Worm (Caenorhabditis elegans) whole organism, midembryonic: ENCODE results near the gene ubc-24.

ENCODE experiments used
- T22C8.4 ChIP-seq: fragments of 200-800 bp; sonication (Bioruptor generic); IDR thresholded peaks from 2 replicates; pipeline ENCODE4 v1.3.6; 2022; ENCODE audit warnings: missing genetic modification characterization, missing compliant biosample characterization
- cog-1 ChIP-seq: sonication (generic microtip); optimal IDR thresholded peaks from 2 replicates; lab custom pipeline; 2016; ENCODE audit warnings: missing genetic modification characterization, missing compliant biosample characterization
- flt-1 ChIP-seq: fragments of 200-800 bp; sonication (Bioruptor generic); IDR thresholded peaks from 2 replicates; pipeline ENCODE4 v1.3.6; 2022; ENCODE audit warnings: missing genetic modification characterization, missing compliant biosample characterization
- klf-2 ChIP-seq: fragments of 200-800 bp; sonication (Bioruptor generic); conservative IDR thresholded peaks from 2 replicates; pipeline ENCODE4 v1.3.6; 2022; ENCODE audit warnings: missing genetic modification reagents, missing genetic modification characterization, missing compliant biosample characterization
- med-1 ChIP-seq: sonication (generic microtip); optimal IDR thresholded peaks from 2 replicates; lab custom pipeline; 2017; ENCODE audit warnings: missing genetic modification characterization, mild to moderate bottlenecking, missing compliant biosample characterization, antibody characterized with exemption, missing genetic modification reagents; ENCODE audit not compliant: insufficient read depth
- ref-1 ChIP-seq: fragments of 200-800 bp; sonication (Bioruptor generic); conservative IDR thresholded peaks from 2 replicates; pipeline ENCODE4 v1.3.6; 2022; ENCODE audit warnings: missing genetic modification reagents, missing genetic modification characterization, missing compliant biosample characterization
- tab-1 ChIP-seq: fragments of 200-800 bp; sonication (Bioruptor generic); IDR thresholded peaks from 2 replicates; pipeline ENCODE4 v1.3.6; 2022; ENCODE audit warnings: missing genetic modification characterization, missing compliant biosample characterization
- ztf-23 ChIP-seq: fragments of 200-800 bp; sonication (Bioruptor generic); IDR thresholded peaks from 2 replicates; pipeline ENCODE4 v1.3.6; 2022; ENCODE audit warnings: missing genetic modification reagents, missing genetic modification characterization, missing compliant biosample characterization
- ztf-29 ChIP-seq: fragments of 200-800 bp; sonication (Bioruptor generic); IDR thresholded peaks from 2 replicates; pipeline ENCODE4 v1.3.6; 2022; ENCODE audit warnings: missing genetic modification reagents, missing genetic modification characterization, missing compliant biosample characterization

The ubc-24 gene

DNA sequence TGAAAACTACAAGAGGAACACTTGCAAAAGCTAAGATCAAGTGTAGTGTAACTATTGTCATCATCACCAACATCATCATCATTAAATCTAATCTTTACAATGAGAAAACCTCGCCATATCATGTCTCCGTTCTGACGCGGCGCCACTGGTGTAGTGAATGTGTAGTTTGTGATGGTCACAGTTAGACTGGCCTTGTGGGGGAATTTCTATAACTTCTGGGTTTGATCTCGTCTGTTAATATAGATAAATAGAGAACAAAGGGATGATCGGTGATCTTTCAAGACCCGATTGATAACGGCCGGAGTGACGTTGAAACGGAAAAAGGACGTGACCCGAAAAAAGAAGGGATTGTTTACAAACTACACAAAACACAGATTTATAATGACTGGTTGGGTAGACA, 35.4 kb downstream of the ubc-24 start:
- TF ChIP-seq cog-1 (tag; lab: Kevin White, UChicago) (no peak), klf-2 (GFP tag; lab: Robert Waterston, UW) (no peak)

DNA sequence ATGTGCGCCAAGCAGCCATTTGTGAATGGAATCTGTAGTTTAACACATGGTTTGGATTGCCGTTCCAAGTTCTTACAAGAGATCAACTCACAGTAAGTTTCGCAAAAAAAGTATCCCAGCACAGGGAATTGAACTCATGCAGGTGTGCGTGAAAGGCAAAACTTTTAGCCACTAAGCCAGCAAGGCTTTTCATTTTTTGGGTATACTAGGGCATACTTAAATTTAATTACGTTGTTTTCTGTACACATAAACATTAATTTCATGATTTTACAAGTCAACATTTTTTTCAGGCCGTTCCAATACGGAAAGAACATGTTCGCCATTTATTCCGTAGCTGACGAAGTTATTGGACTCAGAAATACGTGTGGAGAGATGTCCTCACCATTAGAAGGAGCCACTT, 36.1 kb downstream of the ubc-24 start:
- TF ChIP-seq flt-1 (GFP tag; lab: Robert Waterston, UW) (no peak), klf-2 (GFP tag; lab: Robert Waterston, UW) (no peak), ref-1 (GFP tag; lab: Robert Waterston, UW) (no peak), T22C8.4 (GFP tag; lab: Robert Waterston, UW) (no peak), cog-1 (tag; lab: Kevin White, UChicago) (no peak), med-1 (GFP tag; lab: Kevin White, UChicago) (no peak), tab-1 (GFP tag; lab: Robert Waterston, UW) (no peak)

DNA sequence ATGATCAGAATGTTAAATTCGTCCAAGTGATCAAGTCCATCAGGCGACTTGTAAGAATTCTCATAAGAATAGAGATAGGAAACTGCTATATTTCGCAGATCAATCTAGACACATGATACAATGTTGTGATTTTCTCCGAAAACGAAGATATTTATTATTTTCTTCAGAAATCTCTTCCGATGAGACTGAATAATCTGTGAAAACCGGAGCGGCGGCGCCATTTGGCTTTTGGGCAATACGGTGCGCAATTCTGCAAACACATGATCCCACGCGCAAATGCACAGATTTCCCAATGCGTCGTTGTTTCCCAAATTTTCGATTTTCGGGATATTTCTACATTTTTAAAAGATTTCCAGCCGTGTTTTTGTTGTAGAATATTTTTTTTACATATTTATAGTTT, 36.8 kb downstream of the ubc-24 start:
- TF ChIP-seq T22C8.4 (GFP tag; lab: Robert Waterston, UW), result no peak
- no peak for TF ChIP-seq tab-1 (GFP tag; lab: Robert Waterston, UW)
- TF ChIP-seq cog-1 (tag; lab: Kevin White, UChicago), result no peak
- TF ChIP-seq ref-1 (GFP tag; lab: Robert Waterston, UW), result no peak
- TF ChIP-seq ztf-23, result no peak
- no peak for TF ChIP-seq flt-1 (GFP tag; lab: Robert Waterston, UW)
- no peak; the same call in 1 of the 2 replicates for TF ChIP-seq ztf-29 (GFP tag; lab: Robert Waterston, UW)
- TF ChIP-seq klf-2 (GFP tag; lab: Robert Waterston, UW), result no peak
- TF ChIP-seq med-1 (GFP tag; lab: Kevin White, UChicago), result no peak

DNA sequence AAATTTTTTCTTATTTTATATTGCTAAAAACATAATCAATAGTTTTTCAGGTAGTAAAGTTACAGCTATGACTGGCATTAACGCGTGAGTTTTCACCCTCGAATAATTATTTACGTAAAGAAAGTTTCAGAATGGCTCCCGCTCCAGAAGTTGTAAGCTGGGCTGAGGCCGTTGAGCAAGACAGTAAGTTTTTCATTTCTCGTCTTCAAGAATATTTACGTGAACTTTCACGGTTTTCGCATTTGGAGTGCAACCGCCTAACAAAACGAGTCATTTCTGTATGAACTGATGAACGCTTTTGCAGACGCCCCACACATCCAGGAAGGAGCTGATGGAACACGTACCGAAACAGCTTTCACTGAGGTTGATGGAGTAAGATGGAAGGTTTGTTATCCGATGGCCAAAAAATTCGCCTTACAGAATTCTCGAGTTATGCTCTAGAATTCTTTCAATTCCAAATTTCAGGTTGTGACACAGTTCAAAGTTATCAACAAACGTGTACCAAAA, 37.4 kb downstream of the ubc-24 start, which contains the start of gene eif-3.G:
Gene eif-3.G (plus strand): TSS at position 51 of the 507 bp plus-strand sequence.
- TF ChIP-seq klf-2 (GFP tag; lab: Robert Waterston, UW) (no peak), med-1 (GFP tag; lab: Kevin White, UChicago) (no peak), flt-1 (GFP tag; lab: Robert Waterston, UW) (no peak), ztf-29 (GFP tag; lab: Robert Waterston, UW) (no peak), ztf-23 (no peak), T22C8.4 (GFP tag; lab: Robert Waterston, UW) (no peak), cog-1 (tag; lab: Kevin White, UChicago) (no peak), tab-1 (GFP tag; lab: Robert Waterston, UW) (no peak), ref-1 (GFP tag; lab: Robert Waterston, UW) (no peak)

DNA sequence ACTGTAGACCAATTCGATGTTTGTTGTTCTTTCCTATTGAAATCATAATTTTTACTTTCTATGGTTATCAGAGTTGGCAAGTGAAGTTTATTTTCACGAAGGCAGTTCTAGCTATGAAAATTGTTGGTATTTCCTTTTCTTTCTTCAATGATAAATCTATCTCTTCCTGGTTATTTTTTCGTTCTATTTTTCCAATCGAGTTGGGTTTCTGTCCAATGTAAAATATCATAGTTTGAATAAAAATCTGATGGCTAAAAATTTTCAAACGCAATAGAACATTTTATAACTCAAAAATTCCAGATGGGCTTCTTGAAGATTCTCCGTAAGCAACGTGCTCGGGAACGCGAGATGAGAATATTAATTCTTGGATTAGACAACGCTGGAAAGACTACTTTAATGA, 38.6 kb downstream of the ubc-24 start, which contains the start of gene evl-20:
Gene evl-20 (plus strand): TSS at position 301 of the 400 bp plus-strand sequence.
- TF ChIP-seq tab-1 (GFP tag; lab: Robert Waterston, UW) (no peak), ztf-29 (GFP tag; lab: Robert Waterston, UW) (no peak), ref-1 (GFP tag; lab: Robert Waterston, UW) (no peak), cog-1 (tag; lab: Kevin White, UChicago) (no peak), flt-1 (GFP tag; lab: Robert Waterston, UW) (no peak), ztf-23 (no peak), T22C8.4 (GFP tag; lab: Robert Waterston, UW) (no peak), klf-2 (GFP tag; lab: Robert Waterston, UW) (no peak), med-1 (GFP tag; lab: Kevin White, UChicago) (no peak)

DNA sequence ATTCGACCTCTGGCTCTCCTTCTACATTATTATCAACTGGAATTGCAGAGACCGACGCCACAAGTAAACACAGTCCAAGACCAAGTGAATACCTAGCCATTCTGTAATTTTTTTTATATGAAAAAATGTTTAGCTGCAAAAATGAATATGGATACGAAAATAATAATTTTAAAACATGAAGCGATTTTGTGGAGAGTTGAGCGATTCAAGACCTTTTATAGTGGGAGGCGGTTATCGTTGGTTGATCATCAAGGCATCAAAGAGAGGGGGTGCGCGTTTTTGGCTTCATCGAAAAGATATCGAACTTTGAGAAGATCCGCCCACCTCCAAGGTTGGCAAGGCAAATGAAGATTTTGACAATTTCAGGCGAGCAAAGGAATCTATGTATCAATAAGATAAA, 41.3 kb downstream of the ubc-24 start, which contains the start of gene cut-3:
Gene cut-3 (minus strand): TSS at position 101 of the 400 bp plus-strand sequence.
- TF ChIP-seq med-1 (GFP tag; lab: Kevin White, UChicago) (no peak), ref-1 (GFP tag; lab: Robert Waterston, UW) (no peak), T22C8.4 (GFP tag; lab: Robert Waterston, UW) (no peak), ztf-23 (no peak), flt-1 (GFP tag; lab: Robert Waterston, UW) (no peak)

DNA sequence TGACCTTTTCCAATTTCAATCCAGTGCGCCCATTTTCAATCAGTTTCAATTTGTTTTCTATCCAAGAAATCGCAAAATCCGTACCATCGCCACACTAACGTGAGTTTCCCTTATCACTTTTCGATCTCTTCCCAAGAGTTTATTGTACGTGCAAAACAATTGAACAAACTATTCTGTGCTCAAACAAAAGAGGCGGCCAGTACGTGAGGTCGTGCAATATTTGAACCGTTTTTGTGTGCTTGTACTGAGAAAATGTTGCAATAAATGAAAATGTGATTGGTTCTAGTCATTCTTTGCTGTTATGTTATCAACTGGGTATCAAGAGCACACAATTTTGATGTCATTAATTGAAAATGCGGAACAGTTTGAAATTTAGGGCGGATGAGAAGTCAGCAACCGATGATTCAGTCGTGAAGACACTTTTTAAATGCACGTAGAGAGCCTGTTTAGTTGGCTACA, 44.3 kb downstream of the ubc-24 start, which contains the start of gene F22B5.4:
Gene F22B5.4 (plus strand): TSS at position 51 of the 459 bp plus-strand sequence.
- TF ChIP-seq klf-2 (GFP tag; lab: Robert Waterston, UW), result no peak
- TF ChIP-seq ztf-23, result no peak
- no peak for TF ChIP-seq med-1 (GFP tag; lab: Kevin White, UChicago)
- TF ChIP-seq cog-1 (tag; lab: Kevin White, UChicago), result no peak
- TF ChIP-seq T22C8.4 (GFP tag; lab: Robert Waterston, UW), result no peak
- no peak for TF ChIP-seq ztf-29 (GFP tag; lab: Robert Waterston, UW)

DNA sequence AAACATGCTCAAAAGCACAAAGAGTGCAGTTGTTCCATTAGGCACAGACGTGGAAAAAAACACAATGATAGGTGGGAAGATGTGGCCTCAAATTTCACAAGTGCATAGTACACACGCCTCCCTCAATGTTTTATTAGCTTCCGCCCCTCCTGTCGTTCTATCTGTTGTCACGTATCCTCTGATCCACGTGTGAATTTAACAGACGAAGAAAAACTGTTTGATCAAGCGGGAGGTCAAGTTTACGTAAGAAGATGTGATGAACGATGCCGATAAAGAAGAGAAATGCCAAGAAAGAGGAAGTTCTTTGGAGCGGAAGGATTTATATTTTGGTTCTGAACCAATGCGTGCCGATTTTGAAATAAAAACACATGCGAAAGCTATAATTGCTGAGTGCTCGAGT, 45.3 kb downstream of the ubc-24 start:
- no peak for TF ChIP-seq tab-1 (GFP tag; lab: Robert Waterston, UW)
- no peak for TF ChIP-seq klf-2 (GFP tag; lab: Robert Waterston, UW)
- no peak for TF ChIP-seq ztf-23
- no peak for TF ChIP-seq flt-1 (GFP tag; lab: Robert Waterston, UW)

DNA sequence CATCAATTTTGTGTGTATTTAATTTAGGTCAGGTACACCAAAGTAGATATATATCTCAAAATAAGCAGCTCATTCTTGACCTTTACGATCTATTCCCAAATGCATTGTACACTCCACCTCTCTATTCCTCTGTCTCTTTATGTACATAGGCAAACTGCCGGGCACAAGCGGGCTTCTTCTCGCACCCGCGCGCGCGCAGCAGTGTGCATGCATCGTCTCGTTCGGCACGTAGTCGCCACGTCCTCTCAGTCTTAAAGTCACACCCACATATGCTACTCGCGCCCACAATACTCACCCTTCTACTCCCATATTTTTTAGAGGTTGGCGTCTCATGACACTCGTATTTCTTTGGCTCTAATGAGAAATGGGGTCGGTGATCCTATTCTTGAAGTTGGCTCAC, 46.0 kb downstream of the ubc-24 start:
- TF ChIP-seq klf-2 (GFP tag; lab: Robert Waterston, UW) (no peak), ztf-29 (GFP tag; lab: Robert Waterston, UW) (no peak), flt-1 (GFP tag; lab: Robert Waterston, UW) (no peak), med-1 (GFP tag; lab: Kevin White, UChicago) (no peak)

DNA sequence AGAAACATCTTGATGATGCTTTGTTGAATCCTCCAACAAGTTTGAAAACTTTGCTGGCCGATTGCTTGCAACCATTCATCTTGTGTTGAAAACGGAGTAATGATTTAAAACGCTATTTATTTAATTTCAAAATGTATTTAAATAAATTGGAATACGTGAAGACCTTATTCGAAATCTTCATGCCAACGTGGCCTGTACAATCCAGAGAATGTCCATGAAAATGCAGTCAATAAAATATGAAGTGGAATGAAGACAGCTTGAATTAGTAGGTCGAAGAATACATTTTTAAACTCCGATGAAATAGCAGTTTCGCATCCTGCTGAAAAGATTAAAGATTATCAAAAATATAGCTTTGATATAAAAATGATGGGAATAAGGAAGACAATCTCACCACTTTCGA, 49.1 kb downstream of the ubc-24 start, which contains the start of gene F22B5.5:
Gene F22B5.5 (minus strand): TSS at position 101 of the 400 bp plus-strand sequence.
- TF ChIP-seq ztf-23, result no peak
- TF ChIP-seq ztf-29 (GFP tag; lab: Robert Waterston, UW), result no peak
- no peak for TF ChIP-seq T22C8.4 (GFP tag; lab: Robert Waterston, UW)
